Worm (Caenorhabditis elegans): ENCODE results near the gene smk-1.

The smk-1 gene

DNA sequence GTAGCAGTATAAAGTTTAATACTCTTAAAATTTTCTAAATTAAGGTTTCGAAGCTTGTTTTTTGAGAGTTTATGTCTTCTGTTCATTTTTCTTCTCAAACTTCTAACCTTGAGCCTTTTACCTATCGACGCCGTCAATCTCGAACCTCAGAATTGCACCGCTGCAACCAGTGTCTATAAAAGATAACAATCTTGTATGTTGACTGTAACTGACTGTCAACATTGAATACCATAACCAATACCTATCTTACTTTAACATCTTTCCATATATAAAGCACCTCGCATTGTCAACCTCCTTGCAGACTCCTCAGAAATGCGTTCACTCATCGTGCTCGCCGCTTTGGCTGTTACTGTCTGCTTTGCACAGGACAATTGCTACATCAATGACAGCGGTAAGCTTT, 11.1 kb downstream of the smk-1 start, which contains the start of gene grd-5:
Gene grd-5 (plus strand): TSS at position 295 of the 400 bp plus-strand sequence.
- TF ChIP-seq pes-1 (GFP tag; IDR thresholded peaks at IDR 0.05) (no peak), ceh-36 (tag; optimal IDR thresholded peaks at IDR 0.05) (no peak), sea-1 (GFP tag; conservative IDR thresholded peaks at IDR 0.05) (no peak), hmbx-1 (tag; optimal IDR thresholded peaks at IDR 0.05) (no peak), F13C5.2 (tag; optimal IDR thresholded peaks at IDR 0.05) (no peak), ets-7 (tag; optimal IDR thresholded peaks at IDR 0.05) (no peak), flt-1 (GFP tag; IDR thresholded peaks at IDR 0.05) (no peak), tbx-11 (GFP tag; IDR thresholded peaks at IDR 0.05) (no peak), hmg-4 (GFP tag; optimal IDR thresholded peaks at IDR 0.05) (no peak), hnd-1 (tag; optimal IDR thresholded peaks at IDR 0.05) (no peak)

DNA sequence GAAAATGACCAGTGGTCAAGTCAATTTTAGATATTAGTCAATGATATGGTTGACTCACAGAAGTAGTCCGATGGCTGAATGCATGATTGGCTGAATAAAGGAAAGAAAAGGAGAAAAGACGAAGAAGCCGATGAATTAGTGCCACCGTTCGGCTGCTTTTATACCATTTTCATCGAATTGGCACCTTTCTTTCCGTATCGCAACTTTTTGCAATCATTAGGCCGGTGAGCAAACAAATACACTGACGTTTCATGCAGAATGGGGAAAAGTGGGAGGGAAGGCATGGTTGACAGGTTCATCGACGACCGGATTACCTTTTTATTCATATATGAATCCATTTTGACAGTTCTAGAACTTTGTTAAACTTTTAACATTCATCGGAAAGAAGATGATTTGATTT, 13.6 kb downstream of the smk-1 start, which contains the start of gene idpc-2:
Gene idpc-2 (minus strand): TSS at position 101 of the 400 bp plus-strand sequence.
- TF ChIP-seq F13C5.2 (tag; optimal IDR thresholded peaks at IDR 0.05) = no peak
- TF ChIP-seq hnd-1 (tag; optimal IDR thresholded peaks at IDR 0.05) = no peak
- TF ChIP-seq ets-7 (tag; optimal IDR thresholded peaks at IDR 0.05) = no peak
- no peak for TF ChIP-seq tbx-37 (GFP tag; conservative IDR thresholded peaks at IDR 0.05)
- no peak for TF ChIP-seq ceh-36 (tag; optimal IDR thresholded peaks at IDR 0.05)
- TF ChIP-seq pes-1 (GFP tag; IDR thresholded peaks at IDR 0.05) = no peak
- no peak for TF ChIP-seq ceh-13 (GFP tag; optimal IDR thresholded peaks at IDR 0.05)
- no peak for TF ChIP-seq aly-1 (tag; optimal IDR thresholded peaks at IDR 0.05)
- no peak for TF ChIP-seq flt-1 (GFP tag; IDR thresholded peaks at IDR 0.05)
- TF ChIP-seq B0310.2 (tag; optimal IDR thresholded peaks at IDR 0.05) = no peak
- no peak for TF ChIP-seq sea-1 (GFP tag; conservative IDR thresholded peaks at IDR 0.05)
- TF ChIP-seq tra-4 (tag; optimal IDR thresholded peaks at IDR 0.05) = no peak
- TF ChIP-seq tbx-11 (GFP tag; IDR thresholded peaks at IDR 0.05) = no peak
- no peak for TF ChIP-seq hmg-4 (GFP tag; optimal IDR thresholded peaks at IDR 0.05)
- TF ChIP-seq ama-1 (optimal IDR thresholded peaks at IDR 0.05) = no peak

DNA sequence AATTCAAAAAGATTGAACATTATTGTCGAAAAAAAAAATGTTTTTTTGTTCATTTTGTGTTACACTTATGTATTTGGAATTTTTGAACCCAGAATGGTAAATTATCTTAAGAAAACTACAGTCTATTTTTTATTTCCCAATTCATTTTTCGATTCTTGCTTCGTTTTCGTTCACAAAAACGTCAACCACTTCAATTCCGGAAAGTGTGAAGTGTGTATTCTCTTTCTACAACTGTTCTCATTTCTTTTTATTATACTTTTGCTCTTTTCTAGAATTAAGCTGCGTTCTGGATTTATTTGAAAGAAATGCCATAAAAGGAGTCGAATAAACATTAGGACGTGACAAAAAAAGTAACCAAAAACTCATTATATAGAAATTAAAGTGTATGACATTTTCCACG, 14.7 kb downstream of the smk-1 start, which contains the start of gene F41E6.1:
Gene F41E6.1 (plus strand): TSS at position 301 of the 400 bp plus-strand sequence.
- TF ChIP-seq hmbx-1 (tag; optimal IDR thresholded peaks at IDR 0.05) (no peak), flt-1 (GFP tag; IDR thresholded peaks at IDR 0.05) (no peak), sea-1 (GFP tag; conservative IDR thresholded peaks at IDR 0.05) (no peak), tra-4 (tag; optimal IDR thresholded peaks at IDR 0.05) (no peak), tbx-11 (GFP tag; IDR thresholded peaks at IDR 0.05) (no peak), ets-7 (tag; optimal IDR thresholded peaks at IDR 0.05) (no peak), pes-1 (GFP tag; IDR thresholded peaks at IDR 0.05) (no peak), ama-1 (optimal IDR thresholded peaks at IDR 0.05) (no peak), F13C5.2 (tag; optimal IDR thresholded peaks at IDR 0.05) (no peak), aly-1 (tag; optimal IDR thresholded peaks at IDR 0.05) (no peak), hmg-4 (GFP tag; optimal IDR thresholded peaks at IDR 0.05) (no peak), tbx-37 (GFP tag; conservative IDR thresholded peaks at IDR 0.05) (no peak), ceh-36 (tag; optimal IDR thresholded peaks at IDR 0.05) (no peak), hnd-1 (tag; optimal IDR thresholded peaks at IDR 0.05) (no peak), B0310.2 (tag; optimal IDR thresholded peaks at IDR 0.05) (no peak)

DNA sequence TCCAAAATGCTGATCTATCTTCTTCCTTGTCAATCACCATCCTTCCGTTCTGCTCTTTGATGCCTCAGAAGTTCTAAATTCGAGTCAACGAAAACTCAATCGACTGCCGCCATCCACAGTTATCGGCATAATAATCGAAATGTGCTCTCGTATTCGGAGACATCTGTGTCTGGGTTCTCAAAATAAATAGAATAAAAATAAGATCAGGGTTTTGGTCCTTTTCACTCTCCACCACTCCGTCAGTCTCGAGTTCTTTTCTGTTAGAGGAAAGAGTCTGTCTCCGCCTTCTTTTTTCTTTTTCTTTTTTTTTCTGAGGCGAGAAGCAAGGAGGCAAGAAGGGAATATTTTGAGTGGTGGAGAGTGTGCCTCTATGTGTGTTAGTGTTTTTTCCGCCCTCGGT, 16.2 kb downstream of the smk-1 start, which contains the start of gene F41E6.17:
Gene F41E6.17 (plus strand): TSS at position 348 of the 400 bp plus-strand sequence.
- TF ChIP-seq tbx-11 (GFP tag; IDR thresholded peaks at IDR 0.05) = no peak

DNA sequence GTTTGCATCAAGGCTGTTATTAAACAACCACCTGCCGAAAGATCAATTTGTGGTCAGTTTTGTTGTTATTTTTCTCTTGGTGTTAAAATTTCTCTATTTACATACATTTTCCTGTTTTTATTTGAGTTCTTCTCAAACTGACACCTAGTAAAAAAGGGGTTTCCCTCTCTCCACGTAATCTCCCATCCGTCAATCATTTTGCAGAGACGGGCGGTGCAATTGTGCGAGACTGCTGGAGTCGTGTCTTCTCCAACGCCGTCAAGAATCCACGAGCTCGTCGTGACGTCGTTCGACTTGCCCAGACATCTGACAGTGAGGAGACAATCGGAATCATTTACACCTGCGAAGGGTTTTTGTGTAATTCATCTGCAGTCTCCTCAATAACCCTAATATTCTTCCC, 18.8 kb downstream of the smk-1 start:
- TF ChIP-seq aly-1 (tag; optimal IDR thresholded peaks at IDR 0.05) = no peak
- TF ChIP-seq sea-1 (GFP tag; conservative IDR thresholded peaks at IDR 0.05) = no peak
- no peak for TF ChIP-seq ets-7 (tag; optimal IDR thresholded peaks at IDR 0.05)
- no peak for TF ChIP-seq ceh-36 (tag; optimal IDR thresholded peaks at IDR 0.05)
- TF ChIP-seq ceh-13 (GFP tag; optimal IDR thresholded peaks at IDR 0.05) = no peak
- no peak for TF ChIP-seq scrt-1 (GFP tag; IDR thresholded peaks at IDR 0.05)

DNA sequence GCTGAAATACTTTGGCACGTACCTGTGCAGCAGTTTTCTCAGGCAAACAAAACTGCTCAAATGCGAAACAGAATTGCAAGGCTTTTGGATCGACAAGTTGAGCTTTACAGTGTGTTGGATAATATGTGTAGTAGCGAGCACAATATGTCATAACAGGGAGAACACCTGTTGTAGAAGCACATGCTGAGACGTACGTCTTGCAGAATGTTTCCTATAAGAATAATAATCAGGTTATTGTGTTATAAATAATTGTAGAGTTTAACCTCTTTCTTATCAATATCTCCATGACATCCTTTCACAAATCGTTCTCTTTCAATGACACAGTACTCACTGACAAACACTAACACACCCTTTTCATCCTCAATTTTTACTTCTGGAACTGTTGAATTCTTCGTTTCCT, 20.0 kb downstream of the smk-1 start:
- TF ChIP-seq pes-1 (GFP tag; IDR thresholded peaks at IDR 0.05) = no peak
- TF ChIP-seq aly-1 (tag; optimal IDR thresholded peaks at IDR 0.05) = no peak
- TF ChIP-seq ceh-36 (tag; optimal IDR thresholded peaks at IDR 0.05) = no peak
- TF ChIP-seq hnd-1 (tag; optimal IDR thresholded peaks at IDR 0.05) = no peak
- no peak for TF ChIP-seq F13C5.2 (tag; optimal IDR thresholded peaks at IDR 0.05)
- TF ChIP-seq scrt-1 (GFP tag; IDR thresholded peaks at IDR 0.05) = no peak
- TF ChIP-seq ama-1 (optimal IDR thresholded peaks at IDR 0.05) = no peak
- TF ChIP-seq ceh-13 (GFP tag; optimal IDR thresholded peaks at IDR 0.05) = no peak
- TF ChIP-seq hmg-4 (GFP tag; optimal IDR thresholded peaks at IDR 0.05) = no peak
- no peak for TF ChIP-seq tbx-11 (GFP tag; IDR thresholded peaks at IDR 0.05)

DNA sequence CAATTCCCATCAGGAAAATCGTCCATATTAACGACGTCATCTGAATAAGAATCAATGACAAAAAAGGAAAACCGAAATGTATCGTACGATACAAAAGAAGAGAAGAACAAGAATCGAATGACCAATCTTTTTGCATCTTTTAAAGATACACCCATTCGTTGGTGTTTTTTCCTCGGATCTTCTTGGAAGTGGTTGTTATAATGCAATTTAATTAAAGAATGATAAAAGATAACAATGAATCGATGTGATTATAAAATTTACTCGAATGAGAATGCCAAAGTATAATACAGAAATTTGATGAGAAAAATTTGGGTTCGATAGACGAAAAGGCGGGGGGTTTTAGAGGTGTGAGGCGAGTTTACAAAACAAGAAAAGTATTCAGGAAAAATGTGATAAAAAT, 21.4 kb downstream of the smk-1 start, which contains the start of gene F41E6.12:
Gene F41E6.12 (minus strand): TSS at position 101 of the 400 bp plus-strand sequence.
- no peak for TF ChIP-seq hmbx-1 (tag; optimal IDR thresholded peaks at IDR 0.05)
- TF ChIP-seq hmg-4 (GFP tag; optimal IDR thresholded peaks at IDR 0.05) = no peak

DNA sequence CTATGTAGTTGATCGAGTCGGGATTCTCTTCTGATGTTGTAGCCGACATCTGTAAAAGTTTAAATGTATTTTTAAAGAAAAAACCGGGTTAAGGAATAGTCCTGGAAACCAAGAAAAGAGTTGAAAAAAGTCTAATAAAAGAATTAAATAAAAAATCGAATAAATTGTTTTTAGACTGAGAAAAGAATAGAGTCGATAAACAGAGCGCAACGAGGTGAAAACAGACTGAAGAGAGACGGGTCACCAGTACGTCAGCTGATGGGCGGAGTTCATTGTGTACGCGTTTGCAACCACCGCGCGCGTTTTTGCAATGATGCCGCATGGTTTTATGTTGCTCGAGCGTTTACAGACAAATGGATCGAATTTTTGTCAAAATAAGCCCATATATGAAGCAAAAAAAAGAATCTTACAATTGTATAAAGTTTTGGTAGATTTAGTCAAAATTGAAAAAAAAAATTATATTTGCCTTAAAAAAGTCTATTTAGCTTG, 23.7 kb downstream of the smk-1 start, which contains the start of gene atg-18:
Gene atg-18 (minus strand): TSS at position 51 of the 489 bp plus-strand sequence.
- TF ChIP-seq ceh-36 (tag; optimal IDR thresholded peaks at IDR 0.05) (peak; percentile 23), ets-7 (tag; optimal IDR thresholded peaks at IDR 0.05) (peak; percentile 33), pes-1 (GFP tag; IDR thresholded peaks at IDR 0.05) (peak; percentile 67), tbx-11 (GFP tag; IDR thresholded peaks at IDR 0.05) (peak; percentile 71; the same call in 1 of the 2 replicates), ama-1 (optimal IDR thresholded peaks at IDR 0.05) (no peak), aly-1 (tag; optimal IDR thresholded peaks at IDR 0.05) (peak; percentile 43), scrt-1 (GFP tag; IDR thresholded peaks at IDR 0.05) (peak; percentile 65; the same call in 1 of the 2 replicates), F13C5.2 (tag; optimal IDR thresholded peaks at IDR 0.05) (peak; percentile 77), ceh-13 (GFP tag; optimal IDR thresholded peaks at IDR 0.05) (no peak), flt-1 (GFP tag; IDR thresholded peaks at IDR 0.05) (no peak; the same call in 1 of the 2 replicates), tbx-37 (GFP tag; conservative IDR thresholded peaks at IDR 0.05) (peak; percentile 20; the same call in 1 of the 2 replicates), hmg-4 (GFP tag; optimal IDR thresholded peaks at IDR 0.05) (no peak), B0310.2 (tag; optimal IDR thresholded peaks at IDR 0.05) (no peak), tra-4 (tag; optimal IDR thresholded peaks at IDR 0.05) (no peak), hmbx-1 (tag; optimal IDR thresholded peaks at IDR 0.05) (no peak), hnd-1 (tag; optimal IDR thresholded peaks at IDR 0.05) (peak; percentile 28), sea-1 (GFP tag; conservative IDR thresholded peaks at IDR 0.05) (peak; percentile 73)

All from whole organism, early embryonic.